Fruit fly (Drosophila melanogaster) whole organism, embryonic: Measurements from ENCODE around the gene Muc18B.

Experiments used
- ATbp ChIP-seq: fragments of 200-800 bp; sonication (Bioruptor generic); optimal IDR thresholded peaks from 2 replicates; lab custom pipeline; 2017; ENCODE audit warnings: missing biosample characterization, mild to moderate bottlenecking, missing genetic modification characterization, missing genetic modification reagents
- Adf1 ChIP-seq: fragments of 200-800 bp; sonication (Bioruptor generic); IDR thresholded peaks from 2 replicates; pipeline ENCODE4 v1.3.6; 2022; ENCODE audit warnings: missing biosample characterization, missing genetic modification characterization
- Atf6 ChIP-seq: fragments of 200-800 bp; sonication (Bioruptor generic); IDR thresholded peaks from 2 replicates; pipeline ENCODE4 v1.3.6; 2022; ENCODE audit warnings: missing biosample characterization, missing genetic modification characterization
- BEAF-32 ChIP-seq: fragments of 200-800 bp; sonication (Bioruptor generic); optimal IDR thresholded peaks from 3 replicates; lab custom pipeline; 2017; ENCODE audit warnings: missing biosample characterization, missing genetic modification characterization, mild to moderate bottlenecking, moderate library complexity, missing genetic modification reagents
- CG10462 ChIP-seq: fragments of 200-800 bp; sonication (Bioruptor generic); optimal IDR thresholded peaks from 2 replicates; lab custom pipeline; 2016; ENCODE audit warnings: missing biosample characterization, missing genetic modification characterization
- CG10543 ChIP-seq: fragments of 200-800 bp; sonication (Bioruptor generic); optimal IDR thresholded peaks from 3 replicates; lab custom pipeline; 2017; ENCODE audit warnings: missing biosample characterization, mild to moderate bottlenecking, missing genetic modification characterization, moderate library complexity
- CG10979 ChIP-seq: fragments of 200-800 bp; sonication (Bioruptor generic); optimal IDR thresholded peaks from 2 replicates; lab custom pipeline; 2018; ENCODE audit warnings: missing biosample characterization, mild to moderate bottlenecking, missing genetic modification characterization, moderate library complexity
- CG12942 ChIP-seq: fragments of 200-800 bp; sonication (Bioruptor generic); optimal IDR thresholded peaks from 3 replicates; lab custom pipeline; 2016; ENCODE audit warnings: missing biosample characterization, missing genetic modification characterization
- CG13123 ChIP-seq: fragments of 200-800 bp; sonication (Bioruptor generic); optimal IDR thresholded peaks from 2 replicates; lab custom pipeline; 2016; ENCODE audit warnings: missing biosample characterization, missing genetic modification characterization
- CG14441 ChIP-seq: fragments of 200-800 bp; sonication (Bioruptor generic); IDR thresholded peaks from 2 replicates; pipeline ENCODE4 v1.3.6; 2022; ENCODE audit warnings: missing biosample characterization, missing genetic modification characterization
- CG15514 ChIP-seq: fragments of 200-800 bp; sonication (Bioruptor generic); optimal IDR thresholded peaks from 3 replicates; lab custom pipeline; 2017; ENCODE audit warnings: missing biosample characterization, missing genetic modification characterization, mild to moderate bottlenecking, moderate library complexity, missing genetic modification reagents
- CG17359 ChIP-seq: fragments of 200-800 bp; sonication (Bioruptor generic); optimal IDR thresholded peaks from 3 replicates; lab custom pipeline; 2018; ENCODE audit warnings: missing biosample characterization, mild to moderate bottlenecking, missing genetic modification characterization, moderate library complexity
- CG17361 ChIP-seq: fragments of 200-800 bp; sonication (Bioruptor generic); IDR thresholded peaks from 3 replicates; pipeline ENCODE4 v1.3.6; 2022; ENCODE audit warnings: missing biosample characterization, missing genetic modification characterization
- CG17385 ChIP-seq: fragments of 200-800 bp; sonication (Bioruptor generic); optimal IDR thresholded peaks from 3 replicates; lab custom pipeline; 2018; ENCODE audit warnings: missing biosample characterization, mild to moderate bottlenecking, missing genetic modification characterization
- CG2120 ChIP-seq: fragments of 200-800 bp; sonication (Bioruptor generic); optimal IDR thresholded peaks from 3 replicates; lab custom pipeline; 2016; ENCODE audit warnings: missing biosample characterization, missing genetic modification characterization
- CG30403 ChIP-seq: fragments of 200-800 bp; sonication (Bioruptor generic); optimal IDR thresholded peaks from 3 replicates; lab custom pipeline; 2016; ENCODE audit warnings: missing biosample characterization, missing genetic modification characterization
- CG31441 ChIP-seq: fragments of 200-800 bp; sonication (Bioruptor generic); IDR thresholded peaks from 2 replicates; pipeline ENCODE4 v1.3.6; 2022; ENCODE audit warnings: missing biosample characterization, missing genetic modification characterization
- CG4282 ChIP-seq: fragments of 200-800 bp; sonication (Bioruptor generic); optimal IDR thresholded peaks from 2 replicates; lab custom pipeline; 2016; ENCODE audit warnings: missing biosample characterization, missing genetic modification characterization
- CG4328 ChIP-seq: fragments of 200-800 bp; sonication (Bioruptor generic); optimal IDR thresholded peaks from 3 replicates; lab custom pipeline; 2017; ENCODE audit warnings: missing biosample characterization, missing genetic modification reagents, missing genetic modification characterization
- CG5953 ChIP-seq: fragments of 200-800 bp; sonication (Bioruptor generic); IDR thresholded peaks from 2 replicates; pipeline ENCODE4 v1.3.6; 2022; ENCODE audit warnings: missing biosample characterization, missing genetic modification characterization
- CG9437 ChIP-seq: fragments of 200-800 bp; sonication (Bioruptor generic); optimal IDR thresholded peaks from 2 replicates; lab custom pipeline; 2018; ENCODE audit warnings: missing biosample characterization, mild to moderate bottlenecking, missing genetic modification characterization
- Chrac-16 ChIP-seq: fragments of 200-800 bp; sonication (Bioruptor generic); optimal IDR thresholded peaks from 3 replicates; lab custom pipeline; 2016; ENCODE audit warnings: missing biosample characterization, missing genetic modification characterization
- Drgx ChIP-seq: fragments of 200-800 bp; sonication (Bioruptor generic); IDR thresholded peaks from 2 replicates; pipeline ENCODE4 v1.3.6; 2022; ENCODE audit warnings: missing biosample characterization, missing genetic modification characterization
- Hr51 ChIP-seq, 2 experiments: fragments of 200-800 bp; sonication (Bioruptor generic); optimal IDR thresholded peaks; 2 replicates in 1 of 2; 3 replicates in 1 of 2; lab custom pipeline; 2016 to 2018; ENCODE audit warnings: missing biosample characterization in 2 of 2, missing genetic modification characterization in 2 of 2, mild to moderate bottlenecking in 1 of 2, moderate library complexity in 1 of 2
- Lim3 ChIP-seq: fragments of 200-800 bp; sonication (Bioruptor generic); IDR thresholded peaks from 2 replicates; pipeline ENCODE4 v1.3.6; 2022; ENCODE audit warnings: missing biosample characterization, missing genetic modification characterization
- NC2β ChIP-seq: fragments of 200-800 bp; sonication (Bioruptor generic); optimal IDR thresholded peaks from 2 replicates; lab custom pipeline; 2016; ENCODE audit warnings: missing biosample characterization, missing genetic modification characterization
- Ptx1 ChIP-seq: fragments of 200-800 bp; sonication (Bioruptor generic); IDR thresholded peaks from 2 replicates; pipeline ENCODE4 v1.3.6; 2022; ENCODE audit warnings: missing biosample characterization, missing genetic modification characterization
- Sox102F ChIP-seq: fragments of 200-800 bp; sonication (Bioruptor generic); optimal IDR thresholded peaks from 2 replicates; lab custom pipeline; 2018; ENCODE audit warnings: missing biosample characterization, mild to moderate bottlenecking, missing genetic modification characterization, moderate library complexity
- al ChIP-seq: fragments of 200-800 bp; sonication (Bioruptor generic); IDR thresholded peaks from 2 replicates; pipeline ENCODE4 v1.3.6; 2022; ENCODE audit warnings: missing biosample characterization, missing genetic modification characterization
- bbx ChIP-seq: fragments of 200-800 bp; sonication (Bioruptor generic); IDR thresholded peaks from 2 replicates; pipeline ENCODE4 v1.3.6; 2022; ENCODE audit warnings: missing biosample characterization, missing genetic modification characterization; ENCODE audit not compliant: partially characterized antibody
- bowl ChIP-seq: fragments of 200-800 bp; sonication (Bioruptor generic); IDR thresholded peaks from 2 replicates; pipeline ENCODE4 v1.3.6; 2022; ENCODE audit warnings: missing biosample characterization, missing genetic modification characterization
- bsh ChIP-seq, 2 experiments: fragments of 200-800 bp; sonication (Bioruptor generic); optimal IDR thresholded peaks; 2 replicates each; lab custom pipeline; 2017 to 2018; ENCODE audit warnings: mild to moderate bottlenecking in 2 of 2, missing biosample characterization in 2 of 2, missing genetic modification characterization in 2 of 2, moderate library complexity in 1 of 2
- crc ChIP-seq: fragments of 200-800 bp; sonication (Bioruptor generic); optimal IDR thresholded peaks from 2 replicates; lab custom pipeline; 2016; ENCODE audit warnings: missing biosample characterization, missing genetic modification characterization
- cwo ChIP-seq: fragments of 200-800 bp; sonication (Bioruptor generic); optimal IDR thresholded peaks from 3 replicates; lab custom pipeline; 2017; ENCODE audit warnings: missing biosample characterization, missing genetic modification characterization, mild to moderate bottlenecking, moderate library complexity, missing genetic modification reagents
- da ChIP-seq: fragments of 200-800 bp; sonication (Bioruptor generic); optimal IDR thresholded peaks from 2 replicates; lab custom pipeline; 2016; ENCODE audit warnings: missing biosample characterization, missing genetic modification characterization
- dimm ChIP-seq: fragments of 200-800 bp; sonication (Bioruptor generic); IDR thresholded peaks from 2 replicates; pipeline ENCODE4 v1.3.6; 2022; ENCODE audit warnings: missing biosample characterization, missing genetic modification characterization
- gem ChIP-seq: fragments of 200-800 bp; sonication (Bioruptor generic); optimal IDR thresholded peaks from 2 replicates; lab custom pipeline; 2019; ENCODE audit warnings: missing biosample characterization, mild to moderate bottlenecking, missing genetic modification characterization, moderate library complexity
- grau ChIP-seq: fragments of 200-800 bp; optimal IDR thresholded peaks from 3 replicates; lab custom pipeline; 2019; ENCODE audit warnings: missing biosample characterization, mild to moderate bottlenecking, missing genetic modification characterization, moderate library complexity
- gro ChIP-seq: fragments of 200-800 bp; sonication (Bioruptor generic); optimal IDR thresholded peaks from 2 replicates; lab custom pipeline; 2016; ENCODE audit warnings: missing biosample characterization, missing genetic modification characterization
- her ChIP-seq: fragments of 200-800 bp; sonication (Bioruptor generic); optimal IDR thresholded peaks from 2 replicates; lab custom pipeline; 2016; ENCODE audit warnings: missing biosample characterization, missing genetic modification characterization
- lmd ChIP-seq: fragments of 200-800 bp; sonication (Bioruptor generic); IDR thresholded peaks from 2 replicates; pipeline ENCODE4 v1.3.6; 2022; ENCODE audit warnings: missing biosample characterization, missing genetic modification characterization
- mam ChIP-seq: fragments of 200-800 bp; sonication (Bioruptor generic); optimal IDR thresholded peaks from 3 replicates; lab custom pipeline; 2016; ENCODE audit warnings: missing biosample characterization, missing genetic modification characterization
- nau ChIP-seq: fragments of 200-800 bp; sonication (Bioruptor generic); optimal IDR thresholded peaks from 3 replicates; lab custom pipeline; 2017; ENCODE audit warnings: missing biosample characterization, mild to moderate bottlenecking, missing genetic modification characterization, missing genetic modification reagents
- p53 ChIP-seq: fragments of 200-800 bp; sonication (Bioruptor generic); optimal IDR thresholded peaks from 2 replicates; lab custom pipeline; 2016; ENCODE audit warnings: missing biosample characterization, missing genetic modification characterization
- pfk ChIP-seq: fragments of 200-800 bp; sonication (Bioruptor generic); optimal IDR thresholded peaks from 2 replicates; lab custom pipeline; 2018; ENCODE audit warnings: missing biosample characterization, mild to moderate bottlenecking, missing genetic modification characterization, moderate library complexity
- psq ChIP-seq: fragments of 200-800 bp; sonication (Bioruptor generic); optimal IDR thresholded peaks from 2 replicates; lab custom pipeline; 2017; ENCODE audit warnings: missing biosample characterization, missing genetic modification characterization
- row ChIP-seq: fragments of 200-800 bp; sonication (Bioruptor generic); IDR thresholded peaks from 3 replicates; pipeline ENCODE4 v1.3.6; 2022; ENCODE audit warnings: missing biosample characterization, missing genetic modification characterization
- scrt ChIP-seq: fragments of 200-800 bp; sonication (Bioruptor generic); optimal IDR thresholded peaks from 2 replicates; lab custom pipeline; 2018; ENCODE audit warnings: missing biosample characterization, mild to moderate bottlenecking, missing genetic modification characterization, moderate library complexity
- sqz ChIP-seq: fragments of 200-800 bp; sonication (Bioruptor generic); optimal IDR thresholded peaks from 3 replicates; lab custom pipeline; 2018; ENCODE audit warnings: missing biosample characterization, mild to moderate bottlenecking, missing genetic modification characterization
- tin ChIP-seq: fragments of 200-800 bp; sonication (Bioruptor generic); optimal IDR thresholded peaks from 3 replicates; lab custom pipeline; 2016; ENCODE audit warnings: missing biosample characterization, missing genetic modification characterization
- unpg ChIP-seq: fragments of 200-800 bp; sonication (Bioruptor generic); optimal IDR thresholded peaks from 3 replicates; lab custom pipeline; 2018; ENCODE audit warnings: missing biosample characterization, mild to moderate bottlenecking, missing genetic modification characterization, moderate library complexity
- vfl ChIP-seq: fragments of 200-800 bp; sonication (Bioruptor generic); optimal IDR thresholded peaks from 2 replicates; lab custom pipeline; 2016; ENCODE audit warnings: missing biosample characterization, missing genetic modification characterization

Gene Muc18B

dm6 chrX:19172955-19173354, 42.4 kb upstream of the Muc18B start (continued):
- peak; percentile 10 to 16 for TF ChIP-seq bsh (GFP tag; optimal IDR thresholded peaks at IDR 0.05; lab: Kevin White, UChicago)
- TF ChIP-seq Sox102F (GFP tag; lab: Kevin White, UChicago), result peak; percentile 28
- TF ChIP-seq CG13123 (GFP tag; lab: Kevin White, UChicago), result no peak
- no peak for TF ChIP-seq CG9437 (GFP tag; lab: Kevin White, UChicago)
- no peak for TF ChIP-seq CG5953
- no peak for TF ChIP-seq tin (GFP tag; lab: Kevin White, UChicago)
- no peak for TF ChIP-seq gro (GFP tag; lab: Kevin White, UChicago)
- peak; percentile 15 for TF ChIP-seq grau (tag; lab: Kevin White, UChicago)
- peak; percentile 19; the same call in 1 of the 2 replicates for TF ChIP-seq CG14441 (GFP tag; lab: Robert Waterston, UW)
- peak; percentile 0 for TF ChIP-seq CG17359
- TF ChIP-seq CG17361 (GFP tag; lab: Robert Waterston, UW), result no peak
- no peak for TF ChIP-seq CG12942 (GFP tag; lab: Kevin White, UChicago)
- no peak for TF ChIP-seq cwo (GFP tag; lab: Kevin White, UChicago)
- no peak for TF ChIP-seq psq (GFP tag; lab: Kevin White, UChicago)
- TF ChIP-seq CG31441 (GFP tag; lab: Robert Waterston, UW), result no peak
- peak; percentile 12 for TF ChIP-seq CG30403 (GFP tag; lab: Kevin White, UChicago)
- no peak for TF ChIP-seq CG15514 (GFP tag; lab: Kevin White, UChicago)
- no peak for TF ChIP-seq pfk (GFP tag; lab: Kevin White, UChicago)
- TF ChIP-seq Hr51 (GFP tag; optimal IDR thresholded peaks at IDR 0.05; lab: Kevin White, UChicago), result peak in 1 of 2 experiments; percentile 46
- no peak for TF ChIP-seq bowl (GFP tag; lab: Robert Waterston, UW)
- no peak; the same call in 1 of the 2 replicates for TF ChIP-seq lmd
- TF ChIP-seq unpg (GFP tag; lab: Kevin White, UChicago), result no peak
- no peak for TF ChIP-seq nau (GFP tag; lab: Kevin White, UChicago)
- TF ChIP-seq row (GFP tag; lab: Robert Waterston, UW), result peak; percentile 40; the same call in 1 of the 3 replicates
- 0 out of 2 replicates have a peak, but pooled peaks have one; percentile 8 for TF ChIP-seq Adf1
- no peak for TF ChIP-seq vfl (GFP tag; lab: Kevin White, UChicago)
- no peak for TF ChIP-seq dimm (GFP tag; lab: Robert Waterston, UW)
- peak; percentile 39; the same call in 1 of the 2 replicates for TF ChIP-seq Ptx1
- TF ChIP-seq BEAF-32 (GFP tag; lab: Kevin White, UChicago), result no peak
- TF ChIP-seq her, result peak; percentile 18
- TF ChIP-seq CG17385 (GFP tag; lab: Kevin White, UChicago), result peak; percentile 5
- peak; percentile 41 for TF ChIP-seq gem (tag; lab: Kevin White, UChicago)
- peak; percentile 61 for TF ChIP-seq Drgx
- TF ChIP-seq Atf6 (GFP tag; lab: Robert Waterston, UW), result no peak
- TF ChIP-seq Chrac-16 (GFP tag; lab: Kevin White, UChicago), result peak; percentile 33

dm6 chrX:19174092-19174491, 41.2 kb upstream of the Muc18B start:
- TF ChIP-seq p53 (GFP tag; lab: Kevin White, UChicago) (no peak), CG2120 (peak; percentile 58), scrt (no peak), bbx (GFP tag; lab: Robert Waterston, UW) (no peak), sqz (GFP tag; lab: Kevin White, UChicago) (no peak), CG4282 (GFP tag; lab: Kevin White, UChicago) (no peak), CG10543 (GFP tag; lab: Kevin White, UChicago) (no peak), NC2β (GFP tag; lab: Kevin White, UChicago) (no peak), CG10462 (GFP tag; lab: Kevin White, UChicago) (no peak), ATbp (no peak), Lim3 (no peak), al (0 out of 2 replicates have a peak, but pooled peaks have one; percentile 13), mam (GFP tag; lab: Kevin White, UChicago) (no peak), da (GFP tag; lab: Kevin White, UChicago) (no peak), CG4328 (GFP tag; lab: Kevin White, UChicago) (no peak), crc (GFP tag; lab: Kevin White, UChicago) (no peak), CG10979 (tag; lab: Kevin White, UChicago) (no peak)
